Worm (Caenorhabditis elegans) whole organism, midembryonic: Measurements from ENCODE around the gene ZC404.1.

ENCODE experiments used
- T22C8.4 ChIP-seq: fragments of 200-800 bp; sonication (Bioruptor generic); IDR thresholded peaks from 2 replicates; pipeline ENCODE4 v1.3.6; 2022; ENCODE audit warnings: missing genetic modification characterization, missing compliant biosample characterization
- cog-1 ChIP-seq: sonication (generic microtip); optimal IDR thresholded peaks from 2 replicates; lab custom pipeline; 2016; ENCODE audit warnings: missing genetic modification characterization, missing compliant biosample characterization
- flt-1 ChIP-seq: fragments of 200-800 bp; sonication (Bioruptor generic); IDR thresholded peaks from 2 replicates; pipeline ENCODE4 v1.3.6; 2022; ENCODE audit warnings: missing genetic modification characterization, missing compliant biosample characterization
- klf-2 ChIP-seq: fragments of 200-800 bp; sonication (Bioruptor generic); conservative IDR thresholded peaks from 2 replicates; pipeline ENCODE4 v1.3.6; 2022; ENCODE audit warnings: missing genetic modification reagents, missing genetic modification characterization, missing compliant biosample characterization
- med-1 ChIP-seq: sonication (generic microtip); optimal IDR thresholded peaks from 2 replicates; lab custom pipeline; 2017; ENCODE audit warnings: missing genetic modification characterization, mild to moderate bottlenecking, missing compliant biosample characterization, antibody characterized with exemption, missing genetic modification reagents; ENCODE audit not compliant: insufficient read depth
- ref-1 ChIP-seq: fragments of 200-800 bp; sonication (Bioruptor generic); conservative IDR thresholded peaks from 2 replicates; pipeline ENCODE4 v1.3.6; 2022; ENCODE audit warnings: missing genetic modification reagents, missing genetic modification characterization, missing compliant biosample characterization
- tab-1 ChIP-seq: fragments of 200-800 bp; sonication (Bioruptor generic); IDR thresholded peaks from 2 replicates; pipeline ENCODE4 v1.3.6; 2022; ENCODE audit warnings: missing genetic modification characterization, missing compliant biosample characterization
- ztf-23 ChIP-seq: fragments of 200-800 bp; sonication (Bioruptor generic); IDR thresholded peaks from 2 replicates; pipeline ENCODE4 v1.3.6; 2022; ENCODE audit warnings: missing genetic modification reagents, missing genetic modification characterization, missing compliant biosample characterization
- ztf-29 ChIP-seq: fragments of 200-800 bp; sonication (Bioruptor generic); IDR thresholded peaks from 2 replicates; pipeline ENCODE4 v1.3.6; 2022; ENCODE audit warnings: missing genetic modification reagents, missing genetic modification characterization, missing compliant biosample characterization

Gene ZC404.1

ce11 chrV:6810091-6810490 is 16.1 kb downstream of the ZC404.1 start:
- no peak for TF ChIP-seq ztf-23 (GFP tag; lab: Robert Waterston, UW)
- TF ChIP-seq tab-1 (GFP tag; lab: Robert Waterston, UW), result no peak
- no peak for TF ChIP-seq ref-1
- TF ChIP-seq T22C8.4 (GFP tag; lab: Robert Waterston, UW), result no peak
- TF ChIP-seq flt-1 (GFP tag; lab: Robert Waterston, UW), result no peak
- TF ChIP-seq klf-2, result no peak
- no peak for TF ChIP-seq ztf-29
- no peak for TF ChIP-seq med-1 (GFP tag; lab: Kevin White, UChicago)
- TF ChIP-seq cog-1, result no peak

ce11 chrV:6811863-6812262 is 17.9 kb downstream of the ZC404.1 start:
- TF ChIP-seq tab-1 (GFP tag; lab: Robert Waterston, UW) (no peak), cog-1 (no peak), T22C8.4 (GFP tag; lab: Robert Waterston, UW) (no peak), med-1 (GFP tag; lab: Kevin White, UChicago) (no peak), klf-2 (no peak), ztf-23 (GFP tag; lab: Robert Waterston, UW) (no peak), ztf-29 (no peak), flt-1 (GFP tag; lab: Robert Waterston, UW) (no peak), ref-1 (no peak)

ce11 chrV:6813862-6814261 is 19.9 kb downstream of the ZC404.1 start:
- TF ChIP-seq tab-1 (GFP tag; lab: Robert Waterston, UW) (no peak), ref-1 (no peak), med-1 (GFP tag; lab: Kevin White, UChicago) (no peak), flt-1 (GFP tag; lab: Robert Waterston, UW) (no peak), ztf-29 (no peak), cog-1 (no peak), ztf-23 (GFP tag; lab: Robert Waterston, UW) (no peak), T22C8.4 (GFP tag; lab: Robert Waterston, UW) (no peak), klf-2 (no peak)

ce11 chrV:6817184-6817583 is 23.2 kb downstream of the ZC404.1 start, which contains the start of gene dmsr-14:
Gene dmsr-14 (minus strand): TSS chrV:6817284.
- TF ChIP-seq ztf-29 (no peak), tab-1 (GFP tag; lab: Robert Waterston, UW) (no peak), ref-1 (no peak), flt-1 (GFP tag; lab: Robert Waterston, UW) (no peak), med-1 (GFP tag; lab: Kevin White, UChicago) (no peak), klf-2 (no peak), ztf-23 (GFP tag; lab: Robert Waterston, UW) (no peak), T22C8.4 (GFP tag; lab: Robert Waterston, UW) (no peak), cog-1 (no peak)

ce11 chrV:6819812-6820211 is 25.8 kb downstream of the ZC404.1 start, which contains the start of gene dmsr-13:
Gene dmsr-13 (minus strand): TSS chrV:6819912.
- TF ChIP-seq klf-2 (no peak), ref-1 (no peak), cog-1 (no peak), T22C8.4 (GFP tag; lab: Robert Waterston, UW) (no peak), med-1 (GFP tag; lab: Kevin White, UChicago) (no peak), ztf-29 (no peak), ztf-23 (GFP tag; lab: Robert Waterston, UW) (no peak), tab-1 (GFP tag; lab: Robert Waterston, UW) (no peak), flt-1 (GFP tag; lab: Robert Waterston, UW) (no peak)

ce11 chrV:6821509-6821908 is 27.5 kb downstream of the ZC404.1 start, which contains the start of gene T15B7.8:
Gene T15B7.8 (plus strand): TSS chrV:6821809.
- no peak for TF ChIP-seq tab-1 (GFP tag; lab: Robert Waterston, UW)
- no peak for TF ChIP-seq ref-1
- TF ChIP-seq ztf-29, result no peak
- TF ChIP-seq flt-1 (GFP tag; lab: Robert Waterston, UW), result no peak
- TF ChIP-seq ztf-23 (GFP tag; lab: Robert Waterston, UW), result no peak
- no peak for TF ChIP-seq cog-1
- no peak for TF ChIP-seq med-1 (GFP tag; lab: Kevin White, UChicago)
- TF ChIP-seq T22C8.4 (GFP tag; lab: Robert Waterston, UW), result no peak
- TF ChIP-seq klf-2, result no peak

- TF ChIP-seq med-1 (GFP tag; lab: Kevin White, UChicago), result no peak
- TF ChIP-seq klf-2, result no peak
- TF ChIP-seq cog-1, result no peak
- no peak for TF ChIP-seq ztf-23 (GFP tag; lab: Robert Waterston, UW)
- no peak for TF ChIP-seq flt-1 (GFP tag; lab: Robert Waterston, UW)
- TF ChIP-seq tab-1 (GFP tag; lab: Robert Waterston, UW), result no peak
- no peak for TF ChIP-seq ref-1
- no peak for TF ChIP-seq T22C8.4 (GFP tag; lab: Robert Waterston, UW)
- TF ChIP-seq ztf-29, result no peak
These were observed 29.4 kb downstream of the ZC404.1 start for ce11 chrV:6823432-6823831.

- TF ChIP-seq ref-1 (no peak), cog-1 (no peak), ztf-29 (no peak), klf-2 (no peak), tab-1 (GFP tag; lab: Robert Waterston, UW) (no peak), flt-1 (GFP tag; lab: Robert Waterston, UW) (no peak), med-1 (GFP tag; lab: Kevin White, UChicago) (no peak), T22C8.4 (GFP tag; lab: Robert Waterston, UW) (no peak), ztf-23 (GFP tag; lab: Robert Waterston, UW) (no peak)
These were observed 34.8 kb downstream of the ZC404.1 start, which contains the start of gene dmsr-15 for ce11 chrV:6828786-6829185. Gene dmsr-15 (minus strand): TSS chrV:6828886.

ce11 chrV:6829404-6829803 is 35.4 kb downstream of the ZC404.1 start, which contains the start of gene col-141:
Gene col-141 (plus strand): TSS chrV:6829704.
- TF ChIP-seq ref-1 (no peak), ztf-23 (GFP tag; lab: Robert Waterston, UW) (no peak), T22C8.4 (GFP tag; lab: Robert Waterston, UW) (no peak), klf-2 (no peak), tab-1 (GFP tag; lab: Robert Waterston, UW) (no peak), flt-1 (GFP tag; lab: Robert Waterston, UW) (no peak), med-1 (GFP tag; lab: Kevin White, UChicago) (no peak)

- TF ChIP-seq cog-1 (no peak), med-1 (GFP tag; lab: Kevin White, UChicago) (no peak), tab-1 (GFP tag; lab: Robert Waterston, UW) (no peak), klf-2 (no peak), ztf-29 (no peak), T22C8.4 (GFP tag; lab: Robert Waterston, UW) (no peak), ztf-23 (GFP tag; lab: Robert Waterston, UW) (no peak), flt-1 (GFP tag; lab: Robert Waterston, UW) (no peak), ref-1 (no peak)
These were observed 36.1 kb downstream of the ZC404.1 start for ce11 chrV:6830075-6830474.
